Worm (Caenorhabditis elegans): ENCODE data around the gene tag-124.
A peak's percentile ranks its signal among the peaks of the same experiment; 100 is the strongest.

DNA sequence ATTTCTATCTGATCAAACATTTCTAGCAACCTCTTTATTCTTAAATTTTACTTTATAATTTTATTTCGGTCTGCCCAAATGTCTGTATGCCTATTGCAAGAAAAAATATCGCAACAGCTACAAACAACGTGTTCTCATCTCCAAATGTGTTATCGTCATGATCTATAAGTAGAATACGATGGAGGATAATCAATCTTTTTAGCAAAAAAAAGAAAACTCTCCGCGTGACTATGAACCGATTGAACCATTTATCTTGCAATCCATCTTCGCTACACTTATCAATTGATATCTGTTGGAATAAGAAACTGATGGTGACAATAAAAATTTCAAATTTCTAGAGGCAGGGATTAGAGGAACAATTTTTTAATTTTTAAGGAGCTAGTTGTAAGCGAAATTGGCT is 14.9 kb downstream of the tag-124 start:
- TF ChIP-seq mdl-1 (tag; optimal IDR thresholded peaks at IDR 0.05) (peak in 1 of 2 experiments; percentile 59), unc-62 (GFP tag; optimal IDR thresholded peaks at IDR 0.05 in 1 of 2) (peak in 1 of 2 experiments; percentile 8), unc-62 (tag; optimal IDR thresholded peaks at IDR 0.05) (no peak), snpc-4 (tag; optimal IDR thresholded peaks at IDR 0.05) (no peak), ZK546.5 (tag; optimal IDR thresholded peaks at IDR 0.05) (no peak), pha-4 (GFP tag; IDR thresholded peaks at IDR 0.05) (no peak), pha-4 (tag; optimal IDR thresholded peaks at IDR 0.05) (no peak), daf-12 (tag; optimal IDR thresholded peaks at IDR 0.05) (no peak), dpl-1 (GFP tag; optimal IDR thresholded peaks at IDR 0.05) (no peak), php-3 (GFP tag; IDR thresholded peaks at IDR 0.05) (no peak), nhr-10 (tag; optimal IDR thresholded peaks at IDR 0.05) (no peak), zip-11 (GFP tag; IDR thresholded peaks at IDR 0.05) (no peak), nhr-76 (tag; optimal IDR thresholded peaks at IDR 0.05) (no peak), arid-1 (GFP tag; conservative IDR thresholded peaks at IDR 0.05) (no peak)

All from whole organism, L4 larva.